Worm (Caenorhabditis elegans): ENCODE data around the gene F01D5.2.

- TF ChIP-seq skn-1 (tag; optimal IDR thresholded peaks at IDR 0.05) = no peak
- no peak for TF ChIP-seq egl-27 (tag; optimal IDR thresholded peaks at IDR 0.05)
- no peak for TF ChIP-seq snpc-4 (tag; optimal IDR thresholded peaks at IDR 0.05)
These were observed 17.0 kb downstream of the F01D5.2 start for ce11 chrII:13981819-13982218.

Data from whole organism, L2 larva.